Worm (Caenorhabditis elegans) whole organism, L4 larva: ENCODE data around the gene clec-255.
A peak's percentile ranks its signal among the peaks of the same experiment; 100 is the strongest.

Experiments used
- F10B5.3 ChIP-seq: sonication (generic microtip); optimal IDR thresholded peaks from 2 replicates; lab custom pipeline; 2016; ENCODE audit warnings: mild to moderate bottlenecking, missing genetic modification characterization, missing compliant biosample characterization
- R02D3.7 ChIP-seq: fragments of 150-350 bp; sonication (generic microtip); optimal IDR thresholded peaks from 3 replicates; lab custom pipeline; 2014; ENCODE audit warnings: missing biosample characterization, missing genetic modification characterization
- T26A8.4 ChIP-seq: fragments of 200-800 bp; sonication (Bioruptor generic); IDR thresholded peaks from 2 replicates; pipeline ENCODE4 v1.3.6; 2022; ENCODE audit warnings: missing genetic modification characterization, missing compliant biosample characterization
- ZK546.5 ChIP-seq, 2 experiments: sonication (generic microtip); optimal IDR thresholded peaks; 2 replicates each; lab custom pipeline; 2017; ENCODE audit warnings: missing biosample characterization in 2 of 2, missing genetic modification characterization in 2 of 2
- aha-1 ChIP-seq: fragments of 150-350 bp; peaks from one replicate; lab custom pipeline; 2014; ENCODE audit warnings: missing biosample characterization, missing genetic modification characterization
- attf-4 ChIP-seq: sonication (generic microtip); optimal IDR thresholded peaks from 3 replicates; lab custom pipeline; 2017; ENCODE audit warnings: missing biosample characterization, missing genetic modification characterization
- ceh-20 ChIP-seq: fragments of 200-800 bp; sonication (Bioruptor generic); IDR thresholded peaks from 2 replicates; pipeline ENCODE4 v1.3.6; 2022; ENCODE audit warnings: missing genetic modification reagents, missing genetic modification characterization, missing compliant biosample characterization
- ceh-28 ChIP-seq: fragments of 150-350 bp; optimal IDR thresholded peaks from 2 replicates; lab custom pipeline; 2014; ENCODE audit warnings: missing biosample characterization, missing genetic modification reagents, missing genetic modification characterization
- ceh-32 ChIP-seq: sonication (generic microtip); optimal IDR thresholded peaks from 2 replicates; lab custom pipeline; 2016; ENCODE audit warnings: mild to moderate bottlenecking, missing genetic modification characterization, missing compliant biosample characterization; ENCODE audit not compliant: poor library complexity
- ceh-82 ChIP-seq: sonication (generic microtip); optimal IDR thresholded peaks from 2 replicates; lab custom pipeline; 2017; ENCODE audit warnings: missing biosample characterization, missing genetic modification characterization
- cey-2 ChIP-seq: sonication (generic microtip); optimal IDR thresholded peaks from 3 replicates; lab custom pipeline; 2017; ENCODE audit warnings: missing genetic modification characterization, mild to moderate bottlenecking, missing compliant biosample characterization, antibody characterized with exemption, borderline replicate concordance; ENCODE audit not compliant: insufficient read depth
- daf-16 ChIP-seq, 3 experiments: sonication (generic microtip); optimal IDR thresholded peaks; 2 replicates each; lab custom pipeline; 2016 to 2017; ENCODE audit warnings: missing genetic modification characterization in 3 of 3, missing genetic modification reagents in 3 of 3, mild to moderate bottlenecking in 2 of 3, missing compliant biosample characterization in 2 of 3, missing biosample characterization in 1 of 3, moderate library complexity in 1 of 3
- dmd-6 ChIP-seq: fragments of 200-800 bp; sonication (Bioruptor generic); IDR thresholded peaks from 2 replicates; pipeline ENCODE4 v1.3.6; 2022; ENCODE audit warnings: missing genetic modification reagents, missing genetic modification characterization, missing compliant biosample characterization
- dmd-9 ChIP-seq: fragments of 200-800 bp; sonication (Bioruptor generic); IDR thresholded peaks from 2 replicates; pipeline ENCODE4 v1.3.6; 2022; ENCODE audit warnings: missing genetic modification reagents, missing genetic modification characterization, missing compliant biosample characterization
- dpl-1 ChIP-seq: fragments of 150-350 bp; optimal IDR thresholded peaks from 2 replicates; lab custom pipeline; 2014; ENCODE audit warnings: missing biosample characterization, missing genetic modification reagents, missing genetic modification characterization
- dve-1 ChIP-seq: sonication (generic microtip); optimal IDR thresholded peaks from 2 replicates; lab custom pipeline; 2017; ENCODE audit warnings: antibody characterized with exemption, mild to moderate bottlenecking, missing genetic modification characterization, missing compliant biosample characterization; ENCODE audit not compliant: insufficient read depth
- hmg-1.1 ChIP-seq: fragments of 200-800 bp; sonication (Bioruptor generic); IDR thresholded peaks from 2 replicates; pipeline ENCODE4 v1.3.6; 2022; ENCODE audit warnings: missing genetic modification reagents, missing genetic modification characterization, missing compliant biosample characterization
- lin-1 ChIP-seq: fragments of 200-800 bp; sonication (Bioruptor generic); IDR thresholded peaks from 2 replicates; pipeline ENCODE4 v1.3.6; 2022; ENCODE audit warnings: missing genetic modification reagents, missing genetic modification characterization, missing compliant biosample characterization
- lin-39 ChIP-seq: fragments of 150-350 bp; optimal IDR thresholded peaks from 2 replicates; lab custom pipeline; 2014; ENCODE audit warnings: missing biosample characterization, missing genetic modification reagents, missing genetic modification characterization
- lsy-2 ChIP-seq, 2 experiments: fragments of 150-350 bp in 1 of 2; sonication (generic microtip) in 1 of 2; optimal IDR thresholded peaks; 2 replicates each; lab custom pipeline; 2014 to 2017; ENCODE audit warnings: missing biosample characterization in 2 of 2, missing genetic modification characterization in 2 of 2
- madf-9 ChIP-seq: fragments of 200-800 bp; sonication (Bioruptor generic); conservative IDR thresholded peaks from 2 replicates; pipeline ENCODE4 v1.3.6; 2022; ENCODE audit warnings: missing genetic modification reagents, missing genetic modification characterization, missing compliant biosample characterization
- mep-1 ChIP-seq: fragments of 150-350 bp; sonication (generic microtip); optimal IDR thresholded peaks from 3 replicates; lab custom pipeline; 2014; ENCODE audit warnings: missing biosample characterization, missing genetic modification characterization
- mxl-2 ChIP-seq: fragments of 200-800 bp; sonication (Bioruptor generic); conservative IDR thresholded peaks from 2 replicates; pipeline ENCODE4 v1.3.6; 2022; ENCODE audit warnings: missing genetic modification reagents, missing genetic modification characterization, missing compliant biosample characterization
- nhr-237 ChIP-seq: sonication (generic microtip); optimal IDR thresholded peaks from 2 replicates; lab custom pipeline; 2017; ENCODE audit warnings: missing biosample characterization, missing genetic modification characterization
- nhr-25 ChIP-seq: sonication (generic microtip); optimal IDR thresholded peaks from 2 replicates; lab custom pipeline; 2017; ENCODE audit warnings: missing genetic modification characterization, mild to moderate bottlenecking, missing compliant biosample characterization, antibody characterized with exemption, moderate library complexity, borderline replicate concordance; ENCODE audit not compliant: insufficient read depth
- nhr-28 ChIP-seq: fragments of 150-350 bp; optimal IDR thresholded peaks from 2 replicates; lab custom pipeline; 2014; ENCODE audit warnings: missing biosample characterization, missing genetic modification characterization
- nhr-48 ChIP-seq: sonication (generic microtip); optimal IDR thresholded peaks from 2 replicates; lab custom pipeline; 2016; ENCODE audit warnings: mild to moderate bottlenecking, missing genetic modification characterization, missing compliant biosample characterization
- nhr-77 ChIP-seq: fragments of 150-350 bp; optimal IDR thresholded peaks from 2 replicates; lab custom pipeline; 2014; ENCODE audit warnings: missing biosample characterization, missing genetic modification characterization
- pha-4 ChIP-seq, 2 experiments: fragments of 150-350 bp in 1 of 2; fragments of 200-800 bp in 1 of 2; sonication (Bioruptor generic) in 1 of 2; IDR thresholded peaks in 1 of 2; optimal IDR thresholded peaks in 1 of 2; 2 replicates each; pipeline versions ENCODE4 v1.3.6 to Lab custom; 2014 to 2022; ENCODE audit warnings: missing genetic modification characterization in 2 of 2, missing genetic modification reagents in 2 of 2, missing biosample characterization in 1 of 2, missing compliant biosample characterization in 1 of 2
- saeg-2 ChIP-seq: fragments of 200-800 bp; sonication (Bioruptor generic); IDR thresholded peaks from 2 replicates; pipeline ENCODE4 v1.3.6; 2022; ENCODE audit warnings: missing genetic modification reagents, missing genetic modification characterization, missing compliant biosample characterization
- set-16 ChIP-seq: fragments of 200-800 bp; sonication (Bioruptor generic); IDR thresholded peaks from 2 replicates; pipeline ENCODE4 v1.3.6; 2022; ENCODE audit warnings: missing genetic modification reagents, missing genetic modification characterization, missing compliant biosample characterization
- skn-1 ChIP-seq: fragments of 150-350 bp; optimal IDR thresholded peaks from 2 replicates; lab custom pipeline; 2014; ENCODE audit warnings: missing biosample characterization, missing genetic modification characterization
- unc-130 ChIP-seq: sonication (generic microtip); optimal IDR thresholded peaks from 2 replicates; lab custom pipeline; 2016; ENCODE audit warnings: missing genetic modification reagents, missing genetic modification characterization, missing compliant biosample characterization
- unc-62 ChIP-seq, 3 experiments: fragments of 150-350 bp in 1 of 3; sonication (generic microtip); optimal IDR thresholded peaks in 2 of 3; peaks in 1 of 3; 1 replicate in 1 of 3; 2 replicates in 2 of 3; lab custom pipeline; 2014 to 2017; ENCODE audit warnings: missing biosample characterization in 3 of 3, missing genetic modification characterization in 3 of 3, missing genetic modification reagents in 3 of 3, missing genotype in 1 of 3
- vab-7 ChIP-seq: fragments of 200-800 bp; sonication (Bioruptor generic); IDR thresholded peaks from 2 replicates; pipeline ENCODE4 v1.3.6; 2022; ENCODE audit warnings: missing genetic modification reagents, missing genetic modification characterization, missing compliant biosample characterization
- zip-2 ChIP-seq: fragments of 150-350 bp; optimal IDR thresholded peaks from 2 replicates; lab custom pipeline; 2014; ENCODE audit warnings: missing biosample characterization, missing genetic modification characterization

The clec-255 gene

ce11 chrV:18723604-18724003, 46.9 kb downstream of the clec-255 start (continued):
- TF ChIP-seq ceh-82 (tag; lab: Kevin White, UChicago) (no peak), T26A8.4 (GFP tag; lab: Robert Waterston, UW) (no peak), saeg-2 (GFP tag; lab: Robert Waterston, UW) (no peak), nhr-28 (tag; lab: Kevin White, UChicago) (peak; percentile 69), nhr-48 (tag; lab: Kevin White, UChicago) (no peak), mep-1 (tag; lab: Kevin White, UChicago) (peak; percentile 82), dve-1 (peak; percentile 96), hmg-1.1 (GFP tag; lab: Robert Waterston, UW) (peak; percentile 57), dpl-1 (peak; percentile 65), daf-16 (GFP tag; optimal IDR thresholded peaks at IDR 0.05; lab: Kevin White, UChicago) (no peak), daf-16 (tag; optimal IDR thresholded peaks at IDR 0.05; lab: Kevin White, UChicago) (peak; percentile 89), madf-9 (GFP tag; lab: Robert Waterston, UW) (no peak), pha-4 (GFP tag; IDR thresholded peaks at IDR 0.05; lab: Robert Waterston, UW) (no peak), pha-4 (tag; optimal IDR thresholded peaks at IDR 0.05; lab: Kevin White, UChicago) (peak; percentile 79), aha-1 (tag; lab: Kevin White, UChicago) (peak; percentile 97), ceh-20 (GFP tag; lab: Robert Waterston, UW) (no peak), R02D3.7 (tag; lab: Kevin White, UChicago) (no peak), lin-1 (GFP tag; lab: Robert Waterston, UW) (no peak), mxl-2 (GFP tag; lab: Robert Waterston, UW) (no peak), cey-2 (tag; lab: Kevin White, UChicago) (no peak), dmd-6 (GFP tag; lab: Robert Waterston, UW) (no peak), F10B5.3 (tag; lab: Kevin White, UChicago) (no peak), lsy-2 (tag; optimal IDR thresholded peaks at IDR 0.05; lab: Kevin White, UChicago) (peak; percentile 57 to 87), ceh-32 (tag; lab: Kevin White, UChicago) (no peak), nhr-77 (tag; lab: Kevin White, UChicago) (peak; percentile 72), attf-4 (peak; percentile 24), unc-130 (GFP tag; lab: Kevin White, UChicago) (no peak), ceh-28 (tag; lab: Kevin White, UChicago) (peak; percentile 81)
- TF ChIP-seq, all 104 proteins: peak for 24

- TF ChIP-seq dmd-9 (GFP tag; lab: Robert Waterston, UW) (peak; percentile 55; the same call in 1 of the 2 replicates), vab-7 (no peak), set-16 (GFP tag; lab: Robert Waterston, UW) (peak; percentile 59)
These were observed 47.8 kb downstream of the clec-255 start for ce11 chrV:18722510-18723299.

ce11 chrV:18721873-18722272, 48.6 kb downstream of the clec-255 start:
- no peak for TF ChIP-seq ZK546.5 (tag; optimal IDR thresholded peaks at IDR 0.05; lab: Kevin White, UChicago)
- TF ChIP-seq lin-39 (tag; lab: Kevin White, UChicago) = no peak
- no peak for TF ChIP-seq nhr-77 (tag; lab: Kevin White, UChicago)
- peak; percentile 87 for TF ChIP-seq aha-1 (tag; lab: Kevin White, UChicago)
- TF ChIP-seq nhr-25 (tag; lab: Kevin White, UChicago) = no peak
- TF ChIP-seq zip-2 (tag; lab: Kevin White, UChicago) = no peak
- TF ChIP-seq skn-1 (tag; lab: Kevin White, UChicago) = no peak
- no peak for TF ChIP-seq nhr-237 (tag; lab: Kevin White, UChicago)
- no peak for TF ChIP-seq ceh-20 (GFP tag; lab: Robert Waterston, UW)
- peak in 1 of 2 experiments; percentile 93 for TF ChIP-seq unc-62 (GFP tag; optimal IDR thresholded peaks at IDR 0.05 in 1 of 2; lab: Kevin White, UChicago)
- no peak for TF ChIP-seq unc-62 (tag; optimal IDR thresholded peaks at IDR 0.05; lab: Kevin White, UChicago)
